Worm (Caenorhabditis elegans) whole organism, late embryonic: ENCODE measurements around the gene C16C8.22.
"Not testable (repeated sequence)": the region's sequence is repeated elsewhere in the genome, so short reads cannot be mapped to it uniquely, and the experiment has no call there.

Experiments used
- C08G9.2 ChIP-seq: sonication (generic microtip); optimal IDR thresholded peaks from 2 replicates; lab custom pipeline; 2016; ENCODE audit warnings: mild to moderate bottlenecking, missing genetic modification characterization, moderate library complexity, missing compliant biosample characterization
- C38D4.7 ChIP-seq: fragments of 200-800 bp; sonication (Bioruptor generic); optimal IDR thresholded peaks from 2 replicates; lab custom pipeline; 2018; ENCODE audit warnings: mild to moderate bottlenecking, missing genetic modification characterization, moderate library complexity, missing compliant biosample characterization
- T23F11.4 ChIP-seq: fragments of 200-800 bp; sonication (Bioruptor generic); optimal IDR thresholded peaks from 2 replicates; lab custom pipeline; 2018; ENCODE audit warnings: mild to moderate bottlenecking, missing genetic modification characterization, missing compliant biosample characterization
- ahr-1 ChIP-seq: sonication (generic microtip); optimal IDR thresholded peaks from 2 replicates; lab custom pipeline; 2016; ENCODE audit warnings: missing genetic modification characterization, missing compliant biosample characterization
- ama-1 ChIP-seq: fragments of 150-350 bp; optimal IDR thresholded peaks from 2 replicates; lab custom pipeline; 2014
- ceh-14 ChIP-seq: sonication (generic microtip); optimal IDR thresholded peaks from 2 replicates; lab custom pipeline; 2016; ENCODE audit warnings: missing genotype, missing genetic modification characterization, missing compliant biosample characterization
- ceh-18 ChIP-seq: sonication (generic microtip); optimal IDR thresholded peaks from 2 replicates; lab custom pipeline; 2016; ENCODE audit warnings: missing genetic modification characterization, missing compliant biosample characterization
- ceh-19 ChIP-seq: fragments of 200-800 bp; sonication (Bioruptor generic); optimal IDR thresholded peaks from 2 replicates; lab custom pipeline; 2018; ENCODE audit warnings: mild to moderate bottlenecking, missing genetic modification characterization, missing compliant biosample characterization
- ceh-2 ChIP-seq: sonication (generic microtip); optimal IDR thresholded peaks from 2 replicates; lab custom pipeline; 2016; ENCODE audit warnings: missing genotype, missing genetic modification characterization, missing compliant biosample characterization
- ceh-22 ChIP-seq: sonication (generic microtip); optimal IDR thresholded peaks from 2 replicates; lab custom pipeline; 2017; ENCODE audit warnings: missing biosample characterization, missing genetic modification characterization
- ceh-24 ChIP-seq: sonication (generic microtip); optimal IDR thresholded peaks from 2 replicates; lab custom pipeline; 2016; ENCODE audit warnings: mild to moderate bottlenecking, missing genetic modification characterization, missing compliant biosample characterization
- ceh-30 ChIP-seq: fragments of 150-350 bp; optimal IDR thresholded peaks from 2 replicates; lab custom pipeline; 2014; ENCODE audit warnings: missing biosample characterization, missing genetic modification characterization
- ceh-31 ChIP-seq: sonication (generic microtip); optimal IDR thresholded peaks from 2 replicates; lab custom pipeline; 2016; ENCODE audit warnings: missing genetic modification characterization, missing compliant biosample characterization
- ceh-48 ChIP-seq: sonication (generic microtip); optimal IDR thresholded peaks from 2 replicates; lab custom pipeline; 2016; ENCODE audit warnings: missing genetic modification characterization, inconsistent platforms, missing compliant biosample characterization
- ceh-6 ChIP-seq: fragments of 200-800 bp; sonication (Bioruptor generic); optimal IDR thresholded peaks from 2 replicates; lab custom pipeline; 2018; ENCODE audit warnings: mild to moderate bottlenecking, missing genetic modification characterization, missing compliant biosample characterization
- ceh-9 ChIP-seq: sonication (generic microtip); optimal IDR thresholded peaks from 2 replicates; lab custom pipeline; 2016; ENCODE audit warnings: mild to moderate bottlenecking, missing genetic modification characterization, inconsistent platforms, missing compliant biosample characterization
- dmd-4 ChIP-seq: sonication (generic microtip); optimal IDR thresholded peaks from 2 replicates; lab custom pipeline; 2016; ENCODE audit warnings: borderline replicate concordance, missing genetic modification characterization, missing compliant biosample characterization
- dve-1 ChIP-seq: sonication (generic microtip); optimal IDR thresholded peaks from 2 replicates; lab custom pipeline; 2017; ENCODE audit warnings: antibody characterized with exemption, mild to moderate bottlenecking, missing genetic modification characterization, missing compliant biosample characterization
- elt-4 ChIP-seq: sonication (generic microtip); optimal IDR thresholded peaks from 2 replicates; lab custom pipeline; 2016; ENCODE audit warnings: missing genetic modification characterization, missing compliant biosample characterization
- eyg-1 ChIP-seq: sonication (generic microtip); optimal IDR thresholded peaks from 2 replicates; lab custom pipeline; 2016; ENCODE audit warnings: missing genotype, missing genetic modification characterization, missing compliant biosample characterization
- fkh-6 ChIP-seq: sonication (generic microtip); optimal IDR thresholded peaks from 2 replicates; lab custom pipeline; 2016; ENCODE audit warnings: missing genetic modification characterization, missing compliant biosample characterization
- hlh-13 ChIP-seq: fragments of 200-800 bp; sonication (Bioruptor generic); optimal IDR thresholded peaks from 2 replicates; lab custom pipeline; 2018; ENCODE audit warnings: mild to moderate bottlenecking, missing genetic modification characterization, missing compliant biosample characterization
- hlh-15 ChIP-seq: sonication (generic microtip); optimal IDR thresholded peaks from 2 replicates; lab custom pipeline; 2016; ENCODE audit warnings: missing genetic modification characterization, missing compliant biosample characterization
- hlh-6 ChIP-seq: sonication (generic microtip); optimal IDR thresholded peaks from 2 replicates; lab custom pipeline; 2016; ENCODE audit warnings: missing genotype, missing genetic modification characterization, missing compliant biosample characterization
- lim-6 ChIP-seq: sonication (generic microtip); optimal IDR thresholded peaks from 2 replicates; lab custom pipeline; 2016; ENCODE audit warnings: missing genetic modification characterization, missing compliant biosample characterization
- lin-11 ChIP-seq: fragments of 200-800 bp; sonication (Bioruptor generic); optimal IDR thresholded peaks from 2 replicates; lab custom pipeline; 2018; ENCODE audit warnings: mild to moderate bottlenecking, missing genetic modification characterization, missing compliant biosample characterization
- nhr-11 ChIP-seq: fragments of 150-350 bp; optimal IDR thresholded peaks from 2 replicates; lab custom pipeline; 2014; ENCODE audit warnings: missing biosample characterization, missing genetic modification characterization
- npax-4 ChIP-seq: sonication (generic microtip); optimal IDR thresholded peaks from 2 replicates; lab custom pipeline; 2016; ENCODE audit warnings: missing genetic modification characterization, missing compliant biosample characterization
- odd-2 ChIP-seq: sonication (generic microtip); optimal IDR thresholded peaks from 2 replicates; lab custom pipeline; 2017; ENCODE audit warnings: antibody characterized with exemption, mild to moderate bottlenecking, missing genetic modification characterization, missing compliant biosample characterization
- pag-3 ChIP-seq: sonication (generic microtip); optimal IDR thresholded peaks from 2 replicates; lab custom pipeline; 2016; ENCODE audit warnings: missing compliant biosample characterization, missing genetic modification characterization, borderline replicate concordance
- pat-9 ChIP-seq: fragments of 200-800 bp; sonication (Bioruptor generic); optimal IDR thresholded peaks from 2 replicates; lab custom pipeline; 2018; ENCODE audit warnings: mild to moderate bottlenecking, missing genetic modification characterization, moderate library complexity, missing compliant biosample characterization
- ref-2 ChIP-seq: sonication (generic microtip); optimal IDR thresholded peaks from 2 replicates; lab custom pipeline; 2016; ENCODE audit warnings: missing genetic modification characterization, missing compliant biosample characterization
- sdc-2 ChIP-seq: sonication (generic microtip); optimal IDR thresholded peaks from 2 replicates; lab custom pipeline; 2016; ENCODE audit warnings: missing genotype, missing genetic modification characterization, missing compliant biosample characterization
- sox-4 ChIP-seq: sonication (generic microtip); optimal IDR thresholded peaks from 2 replicates; lab custom pipeline; 2017; ENCODE audit warnings: mild to moderate bottlenecking, missing genetic modification characterization, inconsistent platforms, missing compliant biosample characterization
- syd-9 ChIP-seq: sonication (generic microtip); optimal IDR thresholded peaks from 2 replicates; lab custom pipeline; 2016; ENCODE audit warnings: mild to moderate bottlenecking, missing genetic modification characterization, moderate library complexity, missing compliant biosample characterization
- tbx-7 ChIP-seq: sonication (generic microtip); optimal IDR thresholded peaks from 2 replicates; lab custom pipeline; 2016; ENCODE audit warnings: missing genotype, missing genetic modification characterization, missing compliant biosample characterization
- unc-55 ChIP-seq: sonication (generic microtip); optimal IDR thresholded peaks from 2 replicates; lab custom pipeline; 2017; ENCODE audit warnings: missing biosample characterization, missing genetic modification reagents, missing genetic modification characterization
- unc-86 ChIP-seq: sonication (generic microtip); optimal IDR thresholded peaks from 2 replicates; lab custom pipeline; 2016; ENCODE audit warnings: missing genetic modification characterization, missing compliant biosample characterization
- zip-5 ChIP-seq: sonication (generic microtip); optimal IDR thresholded peaks from 2 replicates; lab custom pipeline; 2016; ENCODE audit warnings: missing genetic modification characterization, missing compliant biosample characterization

The C16C8.22 gene

DNA sequence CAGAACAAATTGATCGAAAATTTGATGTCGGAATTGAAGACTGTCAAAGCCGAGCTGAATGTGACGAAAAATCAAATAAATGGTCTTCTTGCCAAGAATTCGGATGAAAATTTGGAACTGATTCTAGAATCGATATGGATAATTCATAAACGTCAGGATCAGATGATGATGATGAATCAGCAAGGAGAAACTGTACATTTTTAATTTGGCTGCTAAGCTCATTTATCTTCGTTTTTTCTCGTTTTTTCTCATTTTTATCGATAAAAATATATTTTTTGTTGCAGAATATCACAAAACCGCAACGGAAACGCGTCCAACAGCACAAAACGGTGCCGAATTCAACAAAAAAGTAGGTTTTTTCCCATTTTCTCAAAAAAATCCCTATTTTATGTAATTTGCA, 6.5 kb upstream of the C16C8.22 start, which contains the start of gene C16C8.14:
Gene C16C8.14 (plus strand): TSS at position 301 of the 400 bp plus-strand sequence.
- not testable (repeated sequence) for TF ChIP-seq eyg-1, hlh-6, ceh-9 (tag; lab: Kevin White, UChicago)

DNA sequence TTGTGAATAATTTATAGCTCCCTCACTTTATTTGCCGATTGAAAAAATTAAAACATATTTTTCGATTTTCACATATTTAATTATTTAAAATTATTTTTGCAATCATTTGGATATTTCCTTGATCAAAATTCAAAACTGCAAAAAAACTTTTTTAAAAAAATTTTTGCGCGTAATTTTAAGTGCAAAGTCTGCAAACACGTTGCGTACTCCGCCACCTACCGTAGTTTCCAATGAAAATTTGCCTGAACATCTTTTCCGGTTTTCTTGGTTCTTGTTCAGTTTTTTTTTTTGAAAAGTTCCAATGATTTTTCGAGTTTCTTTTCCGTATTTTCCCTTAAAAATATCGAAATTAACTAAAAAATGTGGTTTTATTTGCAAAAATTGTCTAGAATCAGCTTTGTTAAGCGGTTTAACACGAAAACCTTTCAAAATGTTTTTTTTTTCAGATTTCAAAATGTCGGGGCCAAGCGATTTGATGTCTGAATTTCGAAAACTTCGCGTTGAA, 5.8 kb upstream of the C16C8.22 start, which contains the start of gene C16C8.25:
Gene C16C8.25 (plus strand): TSS at position 455 of the 505 bp plus-strand sequence.
- no peak for TF ChIP-seq lim-6 (tag; lab: Kevin White, UChicago)
- no peak for TF ChIP-seq dve-1 (tag; lab: Kevin White, UChicago)
- TF ChIP-seq sox-4 = no peak
- no peak for TF ChIP-seq ama-1 (lab: Kevin White, UChicago)
- no peak for TF ChIP-seq T23F11.4 (GFP tag; lab: Kevin White, UChicago)
- TF ChIP-seq tbx-7 (tag; lab: Kevin White, UChicago) = no peak
- TF ChIP-seq zip-5 (tag; lab: Kevin White, UChicago) = no peak
- TF ChIP-seq ceh-2 (tag; lab: Kevin White, UChicago) = no peak
- no peak for TF ChIP-seq nhr-11 (tag; lab: Kevin White, UChicago)
- no peak for TF ChIP-seq ceh-48 (tag; lab: Kevin White, UChicago)
- TF ChIP-seq dmd-4 = no peak
- TF ChIP-seq, all 69 proteins: peak for 0

DNA sequence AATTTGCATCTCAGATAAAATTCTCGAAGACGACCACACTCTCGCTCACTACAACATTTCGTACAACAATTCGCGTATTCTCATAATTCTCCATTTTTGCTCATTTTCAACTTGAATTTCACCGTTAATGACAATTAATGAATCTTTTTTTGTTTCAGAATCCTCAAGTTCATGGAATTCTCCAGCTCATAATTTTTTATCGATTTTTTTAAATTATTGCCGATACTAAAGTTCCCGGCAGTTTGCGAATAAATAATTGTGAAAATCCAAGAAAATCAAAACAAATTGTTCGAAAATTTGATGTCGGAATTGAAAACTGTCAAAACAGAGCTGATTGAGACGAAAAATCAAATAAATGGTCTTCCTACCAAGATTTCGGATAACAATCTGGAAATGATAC, 4.9 kb upstream of the C16C8.22 start, which contains the start of gene C16C8.21:
Gene C16C8.21 (plus strand): TSS at position 301 of the 400 bp plus-strand sequence.
- TF ChIP-seq pat-9 (no peak), lin-11 (tag; lab: Kevin White, UChicago) (no peak), ahr-1 (tag; lab: Kevin White, UChicago) (no peak), lim-6 (tag; lab: Kevin White, UChicago) (no peak), unc-86 (tag; lab: Kevin White, UChicago) (no peak), ceh-6 (GFP tag; lab: Kevin White, UChicago) (no peak), syd-9 (no peak), C38D4.7 (GFP tag; lab: Kevin White, UChicago) (no peak)

DNA sequence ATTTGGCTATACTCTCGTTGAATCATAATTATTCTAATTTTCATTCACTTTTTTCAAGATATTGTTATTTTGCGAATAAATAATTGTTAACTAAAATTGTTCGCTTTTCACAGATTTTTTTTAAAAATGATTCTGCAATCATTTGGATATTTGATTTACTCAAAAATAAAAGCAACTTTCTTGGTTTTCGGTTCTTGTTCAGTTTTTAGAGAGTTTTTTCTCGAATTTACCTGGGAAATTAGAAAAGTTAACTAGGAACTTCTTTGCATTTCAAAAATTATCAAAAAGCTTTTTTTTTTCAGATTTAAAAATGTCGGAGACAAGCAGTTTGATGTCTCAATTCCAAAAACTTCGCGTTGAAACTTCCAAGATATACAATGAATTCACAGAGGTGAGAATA, 3.6 kb upstream of the C16C8.22 start, which contains the start of the genes C16C8.20 and gldi-6:
Gene C16C8.20 (plus strand): TSS at position 301 of the 400 bp plus-strand sequence.
Gene gldi-6 (plus strand): TSS at position 301 of the 400 bp plus-strand sequence.
- TF ChIP-seq hlh-13 (GFP tag; lab: Kevin White, UChicago) (no peak), ceh-19 (GFP tag; lab: Kevin White, UChicago) (no peak), lin-11 (tag; lab: Kevin White, UChicago) (no peak), ceh-31 (tag; lab: Kevin White, UChicago) (no peak), sox-4 (no peak), pat-9 (no peak), ceh-14 (no peak), ceh-24 (tag; lab: Kevin White, UChicago) (no peak), npax-4 (tag; lab: Kevin White, UChicago) (no peak)
- TF ChIP-seq, all 69 proteins: peak for 0

DNA sequence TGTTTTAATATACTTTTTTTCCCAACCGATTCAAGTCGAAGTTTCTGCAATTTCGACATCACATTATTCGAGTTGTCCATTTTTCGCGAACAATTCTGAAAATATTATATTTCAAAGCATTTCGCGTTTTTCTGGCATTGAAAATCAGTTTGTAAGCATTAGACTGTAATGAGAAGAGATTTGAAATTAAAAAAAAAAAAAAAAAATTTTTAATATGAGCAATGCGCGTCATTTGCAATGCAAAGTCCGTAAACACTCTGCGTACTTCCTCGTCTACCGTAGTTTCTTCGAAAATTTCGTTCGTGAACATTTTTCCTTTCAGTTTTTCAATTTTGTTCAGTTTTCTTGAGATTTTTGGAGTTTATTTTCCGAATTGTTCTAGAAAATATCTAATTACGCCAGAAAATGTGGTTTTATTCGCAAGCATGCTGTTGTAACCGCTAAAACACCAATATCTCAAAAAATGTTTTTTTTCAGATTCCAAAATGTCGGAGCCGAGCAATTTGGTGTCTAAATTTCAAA, 2.3 kb upstream of the C16C8.22 start, which contains the start of the genes C16C8.5 and C16C8.16:
Gene C16C8.5 (minus strand): TSS at position 101 of the 522 bp plus-strand sequence.
Gene C16C8.16 (plus strand): TSS at position 472 of the 522 bp plus-strand sequence.
- no peak for TF ChIP-seq elt-4 (tag; lab: Kevin White, UChicago)
- TF ChIP-seq, all 69 proteins: peak for 0

DNA sequence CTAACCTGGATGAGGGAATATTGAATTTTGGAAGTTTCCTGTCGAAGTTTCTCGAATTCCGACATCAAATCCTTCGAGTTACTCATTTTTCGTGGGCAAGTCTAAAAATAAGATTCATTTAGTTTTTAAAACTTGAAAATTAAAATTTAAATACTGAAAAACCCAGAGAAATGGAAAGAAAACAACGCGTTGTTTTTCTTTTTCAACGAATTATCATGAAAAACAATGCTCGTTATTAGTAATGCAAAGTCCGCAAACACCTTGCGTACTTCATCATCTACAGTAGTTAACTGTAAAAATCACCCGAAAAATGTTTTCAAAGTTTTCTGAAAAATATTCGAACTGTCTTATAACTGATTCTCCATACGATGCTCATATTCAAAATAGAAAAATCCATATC, 1.2 kb upstream of the C16C8.22 start, which contains the start of gene C16C8.4:
Gene C16C8.4 (minus strand): TSS at position 101 of the 400 bp plus-strand sequence.
- TF ChIP-seq lin-11 (tag; lab: Kevin White, UChicago) (no peak), ceh-18 (tag; lab: Kevin White, UChicago) (no peak), tbx-7 (tag; lab: Kevin White, UChicago) (no peak), unc-55 (GFP tag; lab: Kevin White, UChicago) (no peak), hlh-6 (tag; lab: Kevin White, UChicago) (no peak), unc-86 (tag; lab: Kevin White, UChicago) (no peak), C08G9.2 (tag; lab: Kevin White, UChicago) (no peak), fkh-6 (no peak), pag-3 (tag; lab: Kevin White, UChicago) (no peak), ref-2 (tag; lab: Kevin White, UChicago) (no peak), dmd-4 (no peak), ceh-30 (no peak), hlh-15 (no peak), ceh-22 (no peak), ceh-19 (GFP tag; lab: Kevin White, UChicago) (no peak), C38D4.7 (GFP tag; lab: Kevin White, UChicago) (no peak), sdc-2 (tag; lab: Kevin White, UChicago) (no peak), odd-2 (tag; lab: Kevin White, UChicago) (no peak)
